Worm (Caenorhabditis elegans): ENCODE measurements around the gene srh-8.

- TF ChIP-seq K09A11.1 (tag; optimal IDR thresholded peaks at IDR 0.05; ENCODE audit: insufficient read depth) (no peak), pax-1 (tag; optimal IDR thresholded peaks at IDR 0.05) (no peak), nhr-11 (tag; optimal IDR thresholded peaks at IDR 0.05) (no peak), ceh-19 (GFP tag; optimal IDR thresholded peaks at IDR 0.05) (no peak), lin-11 (tag; optimal IDR thresholded peaks at IDR 0.05) (no peak), ama-1 (optimal IDR thresholded peaks at IDR 0.05) (no peak), tbx-2 (tag; optimal IDR thresholded peaks at IDR 0.05) (no peak), dve-1 (tag; optimal IDR thresholded peaks at IDR 0.05) (no peak), sdc-2 (tag; optimal IDR thresholded peaks at IDR 0.05) (no peak), F13H6.1 (tag; optimal IDR thresholded peaks at IDR 0.05) (no peak), Y22D7AL.16 (tag; optimal IDR thresholded peaks at IDR 0.05) (no peak), che-1 (tag; optimal IDR thresholded peaks at IDR 0.05) (no peak), fkh-10 (GFP tag; optimal IDR thresholded peaks at IDR 0.05) (no peak), pqm-1 (tag; optimal IDR thresholded peaks at IDR 0.05) (no peak)
Observed at ce11 chrV:4034303-4034702, 29.0 kb downstream of the srh-8 start, which contains the start of gene C49G7.7.

Measured in whole organism, late embryonic.